Worm (Caenorhabditis elegans): ENCODE measurements around the gene irld-11.

irld-11 gene

ce11 chrV:1623429-1623828, 31.5 kb upstream of the irld-11 start:
- TF ChIP-seq unc-39 (tag; optimal IDR thresholded peaks at IDR 0.05) (no peak), aha-1 (tag) (peak; percentile 94)

- no peak for TF ChIP-seq nhr-77 (tag; optimal IDR thresholded peaks at IDR 0.05)
- TF ChIP-seq fkh-10 (GFP tag; optimal IDR thresholded peaks at IDR 0.05), result no peak
- TF ChIP-seq nhr-28 (tag; optimal IDR thresholded peaks at IDR 0.05), result peak; percentile 16
- TF ChIP-seq F26F4.8 (GFP tag; conservative IDR thresholded peaks at IDR 0.05), result no peak
- peak; percentile 33 for TF ChIP-seq dve-1 (tag; optimal IDR thresholded peaks at IDR 0.05; ENCODE audit: insufficient read depth)
- TF ChIP-seq lin-29 (GFP tag; IDR thresholded peaks at IDR 0.05), result no peak
- no peak for TF ChIP-seq nhr-102 (tag; optimal IDR thresholded peaks at IDR 0.05)
- TF ChIP-seq unc-62 (GFP tag; optimal IDR thresholded peaks at IDR 0.05 in 1 of 2), result peak in 1 of 2 experiments; percentile 46
- no peak for TF ChIP-seq unc-62 (tag; optimal IDR thresholded peaks at IDR 0.05)
- no peak for TF ChIP-seq daf-16 (GFP tag; optimal IDR thresholded peaks at IDR 0.05)
- TF ChIP-seq daf-16 (tag; optimal IDR thresholded peaks at IDR 0.05), result peak; percentile 47
Measured at ce11 chrV:1624340-1624739, 30.6 kb upstream of the irld-11 start, which contains the start of gene nhr-110. TSS of gene nhr-110 (minus strand) at chrV:1624440.

- TF ChIP-seq lin-1 (GFP tag; IDR thresholded peaks at IDR 0.05), result no peak
Measured at ce11 chrV:1626720-1627119, 28.2 kb upstream of the irld-11 start, which contains the start of gene nhr-237. TSS of gene nhr-237 (minus strand) at chrV:1626820.

- TF ChIP-seq nhr-77 (tag; optimal IDR thresholded peaks at IDR 0.05) (peak; percentile 95), nhr-76 (tag; optimal IDR thresholded peaks at IDR 0.05) (no peak), set-16 (GFP tag; IDR thresholded peaks at IDR 0.05) (no peak), zfp-3 (GFP tag; conservative IDR thresholded peaks at IDR 0.05) (no peak), tra-1 (GFP tag; IDR thresholded peaks at IDR 0.05) (no peak), php-3 (GFP tag; IDR thresholded peaks at IDR 0.05) (no peak), nhr-25 (tag; optimal IDR thresholded peaks at IDR 0.05; ENCODE audit: borderline replicate concordance, insufficient read depth) (peak; percentile 32), dve-1 (tag; optimal IDR thresholded peaks at IDR 0.05; ENCODE audit: insufficient read depth) (peak; percentile 6), lin-13 (GFP tag; optimal IDR thresholded peaks at IDR 0.05) (no peak), mes-2 (tag; optimal IDR thresholded peaks at IDR 0.05; ENCODE audit: poor library complexity, severe bottlenecking) (peak; percentile 21), unc-62 (GFP tag; optimal IDR thresholded peaks at IDR 0.05 in 1 of 2) (peak in 1 of 2 experiments; percentile 74), unc-62 (tag; optimal IDR thresholded peaks at IDR 0.05) (no peak), mdl-1 (tag; optimal IDR thresholded peaks at IDR 0.05) (peak in 1 of 2 experiments; percentile 37), Y105C5A.15 (GFP tag; IDR thresholded peaks at IDR 0.05) (no peak), F49E8.2 (tag; optimal IDR thresholded peaks at IDR 0.05; ENCODE audit: borderline replicate concordance) (no peak), hlh-30 (tag; optimal IDR thresholded peaks at IDR 0.05; ENCODE audit: insufficient read depth) (peak; percentile 55), dmd-6 (GFP tag; IDR thresholded peaks at IDR 0.05) (peak; percentile 39), D1046.2 (GFP tag; IDR thresholded peaks at IDR 0.05) (no peak), mep-1 (tag; optimal IDR thresholded peaks at IDR 0.05) (peak; percentile 23), ceh-62 (tag; optimal IDR thresholded peaks at IDR 0.05) (no peak), dpl-1 (GFP tag; optimal IDR thresholded peaks at IDR 0.05) (no peak), lir-3 (tag; optimal IDR thresholded peaks at IDR 0.05) (no peak), madf-5 (GFP tag; IDR thresholded peaks at IDR 0.05) (no peak), dmd-8 (GFP tag; IDR thresholded peaks at IDR 0.05) (no peak), daf-19 (GFP tag; conservative IDR thresholded peaks at IDR 0.05) (no peak), lin-38 (GFP tag; IDR thresholded peaks at IDR 0.05) (no peak), unc-39 (tag; optimal IDR thresholded peaks at IDR 0.05) (no peak), ZK337.2 (GFP tag; IDR thresholded peaks at IDR 0.05) (no peak), nhr-41 (GFP tag; IDR thresholded peaks at IDR 0.05) (no peak), hlh-11 (tag; optimal IDR thresholded peaks at IDR 0.05) (peak; percentile 40), unc-130 (GFP tag; optimal IDR thresholded peaks at IDR 0.05) (no peak), T26A8.4 (GFP tag; IDR thresholded peaks at IDR 0.05) (no peak), nhr-42 (GFP tag; IDR thresholded peaks at IDR 0.05) (peak; percentile 71; the same call in 1 of the 2 replicates), F37D6.2 (tag; optimal IDR thresholded peaks at IDR 0.05) (no peak), aha-1 (tag) (peak; percentile 25), nhr-28 (tag; optimal IDR thresholded peaks at IDR 0.05) (peak; percentile 100), mxl-3 (GFP tag; optimal IDR thresholded peaks at IDR 0.05) (peak; percentile 23)
Measured at ce11 chrV:1627269-1627668, 27.7 kb upstream of the irld-11 start.
